Worm (Caenorhabditis elegans) whole organism, L4/young adult: Measurements from ENCODE around the gene srsx-7.

ENCODE experiments used
- W03F9.2 ChIP-seq: fragments of 150-350 bp; optimal IDR thresholded peaks from 2 replicates; lab custom pipeline; 2014; ENCODE audit warnings: missing biosample characterization, missing genetic modification characterization
- dao-5 ChIP-seq: sonication (generic microtip); optimal IDR thresholded peaks from 2 replicates; lab custom pipeline; 2016; ENCODE audit warnings: missing genotype, missing genetic modification characterization, moderate library complexity, missing compliant biosample characterization
- him-1 ChIP-seq: sonication (generic microtip); optimal IDR thresholded peaks from 2 replicates; lab custom pipeline; 2016; ENCODE audit warnings: missing genotype, missing genetic modification reagents, missing genetic modification characterization, missing compliant biosample characterization

- TF ChIP-seq him-1 (no peak), dao-5 (tag; lab: Kevin White, UChicago) (no peak), W03F9.2 (tag; lab: Kevin White, UChicago) (no peak)
Observed at ce11 chrV:7904389-7904788, 21.2 kb upstream of the srsx-7 start.
